Worm (Caenorhabditis elegans) whole organism, L4/young adult: Measurements from ENCODE around the gene F36A4.2.

Experiments used
- W03F9.2 ChIP-seq: fragments of 150-350 bp; optimal IDR thresholded peaks from 2 replicates; lab custom pipeline; 2014; ENCODE audit warnings: missing biosample characterization, missing genetic modification characterization
- him-1 ChIP-seq: sonication (generic microtip); optimal IDR thresholded peaks from 2 replicates; lab custom pipeline; 2016; ENCODE audit warnings: missing genotype, missing genetic modification reagents, missing genetic modification characterization, missing compliant biosample characterization

DNA sequence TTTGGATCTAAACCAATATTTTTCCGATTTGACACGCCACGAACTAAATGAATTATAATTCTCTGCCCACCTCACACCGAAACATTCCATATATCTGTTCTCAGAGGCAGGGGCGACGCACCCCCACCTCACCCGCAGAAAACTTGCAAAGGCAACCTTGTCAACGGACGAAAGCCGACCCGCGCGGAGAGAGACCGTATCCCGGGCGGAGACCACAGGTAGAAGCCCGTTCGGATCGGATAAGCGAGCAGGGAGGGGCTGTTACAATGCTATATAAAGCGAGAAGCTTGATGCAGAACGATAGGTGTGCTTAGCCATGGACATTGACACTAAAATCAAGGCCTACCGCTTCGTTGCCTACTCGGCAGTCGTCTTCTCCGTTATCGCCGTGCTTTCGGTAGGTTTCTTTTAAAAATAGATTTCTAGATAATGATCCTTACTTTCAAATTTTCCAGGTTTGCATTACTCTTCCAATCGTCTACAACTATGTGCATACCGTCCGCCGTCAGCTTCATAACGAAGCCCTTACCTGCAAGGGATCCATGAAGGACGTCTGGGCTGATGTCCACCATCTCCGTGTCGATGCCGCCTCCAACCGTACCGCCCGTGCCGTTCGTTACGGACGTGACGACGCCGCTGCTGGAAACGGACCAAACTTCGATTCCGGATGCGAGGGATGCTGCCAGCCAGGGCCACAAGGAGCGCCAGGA, 35.6 kb upstream of the F36A4.2 start, which contains the start of the genes zipt-2.2 and dpy-13:
- TF ChIP-seq him-1 (tag; lab: Kevin White, UChicago) (no peak), W03F9.2 (no peak)
